Worm (Caenorhabditis elegans) whole organism, L4/young adult: ENCODE measurements around the gene T13A10.64.

ENCODE experiments used
- W03F9.2 ChIP-seq: fragments of 150-350 bp; optimal IDR thresholded peaks from 2 replicates; lab custom pipeline; 2014; ENCODE audit warnings: missing biosample characterization, missing genetic modification characterization
- him-1 ChIP-seq: sonication (generic microtip); optimal IDR thresholded peaks from 2 replicates; lab custom pipeline; 2016; ENCODE audit warnings: missing genotype, missing genetic modification reagents, missing genetic modification characterization, missing compliant biosample characterization

- TF ChIP-seq him-1 (no peak), W03F9.2 (tag; lab: Kevin White, UChicago) (no peak)
Measured at ce11 chrIV:6294081-6294480, 39.3 kb downstream of the T13A10.64 start, which contains the start of gene hil-2.
